Worm (Caenorhabditis elegans) whole organism, mixed stage, embryonic: ENCODE results near the gene lido-9.

Experiments
- blmp-1 ChIP-seq: fragments of 150-350 bp; optimal IDR thresholded peaks from 2 replicates; lab custom pipeline; 2014; ENCODE audit warnings: missing biosample characterization, missing genetic modification characterization
- lin-13 ChIP-seq: fragments of 150-350 bp; optimal IDR thresholded peaks from 2 replicates; lab custom pipeline; 2014; ENCODE audit warnings: missing biosample characterization, missing genetic modification characterization
- lin-32 ChIP-seq: fragments of 200-800 bp; sonication (Bioruptor generic); optimal IDR thresholded peaks from 2 replicates; lab custom pipeline; 2018; ENCODE audit warnings: mild to moderate bottlenecking, missing genetic modification characterization, missing compliant biosample characterization
- mab-5 ChIP-seq: fragments of 150-350 bp; optimal IDR thresholded peaks from 2 replicates; lab custom pipeline; 2014; ENCODE audit warnings: missing biosample characterization, missing genetic modification characterization
- nhr-76 ChIP-seq: sonication (generic microtip); optimal IDR thresholded peaks from 2 replicates; lab custom pipeline; 2017; ENCODE audit warnings: missing biosample characterization, missing genetic modification characterization
- sem-2 ChIP-seq: fragments of 200-800 bp; sonication (Bioruptor generic); optimal IDR thresholded peaks from 2 replicates; lab custom pipeline; 2018; ENCODE audit warnings: mild to moderate bottlenecking, missing genetic modification characterization, missing compliant biosample characterization
- unc-62 ChIP-seq: fragments of 150-350 bp; optimal IDR thresholded peaks from 2 replicates; lab custom pipeline; 2014; ENCODE audit warnings: missing biosample characterization, missing genetic modification reagents, missing genetic modification characterization

ce11 chrII:2996721-2997120 lies 3.8 kb upstream of the lido-9 start, which contains the start of gene lido-8:
- TF ChIP-seq lin-13 (tag; lab: Kevin White, UChicago) (no peak), mab-5 (tag; lab: Kevin White, UChicago) (no peak), lin-32 (GFP tag; lab: Kevin White, UChicago) (no peak), blmp-1 (tag; lab: Kevin White, UChicago) (no peak), nhr-76 (tag; lab: Kevin White, UChicago) (no peak), unc-62 (no peak), sem-2 (GFP tag; lab: Kevin White, UChicago) (no peak)
